Worm (Caenorhabditis elegans): ENCODE data around the gene srh-187.
"Not testable (repeated sequence)": the region's sequence is repeated elsewhere in the genome, so short reads cannot be mapped to it uniquely, and the experiment has no call there.

ce11 chrV:7304506-7304905, 35.2 kb downstream of the srh-187 start, which contains the start of gene F07G11.2:
- not testable (repeated sequence) for TF ChIP-seq dao-5, him-1, W03F9.2 (tag; optimal IDR thresholded peaks at IDR 0.05)
